Fruit fly (Drosophila melanogaster) whole organism, embryonic: ENCODE results near the gene Syx13.

ENCODE experiments used
- Abd-B ChIP-seq: fragments of 200-800 bp; sonication (Bioruptor generic); optimal IDR thresholded peaks from 2 replicates; lab custom pipeline; 2018; ENCODE audit warnings: missing biosample characterization, mild to moderate bottlenecking, missing genetic modification characterization, moderate library complexity
- B-H1 ChIP-seq: fragments of 200-800 bp; sonication (Bioruptor generic); IDR thresholded peaks from 3 replicates; pipeline ENCODE4 v1.3.6; 2022; ENCODE audit warnings: missing biosample characterization, missing genetic modification characterization
- CG10274 ChIP-seq: fragments of 200-800 bp; sonication (Bioruptor generic); optimal IDR thresholded peaks from 3 replicates; lab custom pipeline; 2017; ENCODE audit warnings: missing biosample characterization, mild to moderate bottlenecking, missing genetic modification characterization
- CG10366 ChIP-seq: fragments of 200-800 bp; sonication (Bioruptor generic); IDR thresholded peaks from 2 replicates; pipeline ENCODE4 v1.3.6; 2022; ENCODE audit warnings: missing biosample characterization, missing genetic modification characterization
- CG12104 ChIP-seq: fragments of 200-800 bp; sonication (Bioruptor generic); optimal IDR thresholded peaks from 3 replicates; lab custom pipeline; 2016; ENCODE audit warnings: missing biosample characterization, missing genetic modification characterization
- CG17361 ChIP-seq: fragments of 200-800 bp; sonication (Bioruptor generic); IDR thresholded peaks from 3 replicates; pipeline ENCODE4 v1.3.6; 2022; ENCODE audit warnings: missing biosample characterization, missing genetic modification characterization
- CG18599 ChIP-seq: fragments of 200-800 bp; sonication (Bioruptor generic); optimal IDR thresholded peaks from 3 replicates; lab custom pipeline; 2017; ENCODE audit warnings: missing biosample characterization, missing genetic modification characterization, mild to moderate bottlenecking, moderate library complexity, missing genetic modification reagents
- CG2889 ChIP-seq: fragments of 200-800 bp; sonication (Bioruptor generic); IDR thresholded peaks from 3 replicates; pipeline ENCODE4 v1.3.6; 2022; ENCODE audit warnings: missing biosample characterization, missing genetic modification characterization
- CG30431 ChIP-seq: fragments of 200-800 bp; sonication (Bioruptor generic); optimal IDR thresholded peaks from 2 replicates; lab custom pipeline; 2017; ENCODE audit warnings: missing biosample characterization, missing genetic modification characterization
- CG32772 ChIP-seq: fragments of 200-800 bp; sonication (Bioruptor generic); IDR thresholded peaks from 2 replicates; pipeline ENCODE4 v1.3.6; 2022; ENCODE audit warnings: missing biosample characterization, missing genetic modification characterization
- CG3847 ChIP-seq: fragments of 200-800 bp; sonication (Bioruptor generic); IDR thresholded peaks from 2 replicates; pipeline ENCODE4 v1.3.6; 2022; ENCODE audit warnings: missing biosample characterization, missing genetic modification characterization
- CG4854 ChIP-seq: fragments of 200-800 bp; sonication (Bioruptor generic); optimal IDR thresholded peaks from 2 replicates; lab custom pipeline; 2016; ENCODE audit warnings: missing biosample characterization, missing genetic modification characterization, inconsistent platforms
- CG5180 ChIP-seq: fragments of 200-800 bp; sonication (Bioruptor generic); optimal IDR thresholded peaks from 3 replicates; lab custom pipeline; 2017; ENCODE audit warnings: missing biosample characterization, missing genetic modification characterization, mild to moderate bottlenecking, moderate library complexity, missing genetic modification reagents
- CG6854 ChIP-seq: fragments of 200-800 bp; sonication (Bioruptor generic); optimal IDR thresholded peaks from 3 replicates; lab custom pipeline; 2017; ENCODE audit warnings: missing biosample characterization, mild to moderate bottlenecking, missing genetic modification characterization
- CG7372 ChIP-seq: fragments of 200-800 bp; sonication (Bioruptor generic); IDR thresholded peaks from 2 replicates; pipeline ENCODE4 v1.3.6; 2022; ENCODE audit warnings: missing biosample characterization, missing genetic modification characterization
- CG7556 ChIP-seq: fragments of 200-800 bp; sonication (Bioruptor generic); optimal IDR thresholded peaks from 2 replicates; lab custom pipeline; 2017; ENCODE audit warnings: missing biosample characterization, mild to moderate bottlenecking, missing genetic modification characterization
- CG7745 ChIP-seq: fragments of 200-800 bp; sonication (Bioruptor generic); optimal IDR thresholded peaks from 2 replicates; lab custom pipeline; 2018; ENCODE audit warnings: missing biosample characterization, mild to moderate bottlenecking, missing genetic modification characterization, moderate library complexity
- CG7839 ChIP-seq: fragments of 200-800 bp; sonication (Bioruptor generic); optimal IDR thresholded peaks from 3 replicates; lab custom pipeline; 2018; ENCODE audit warnings: missing biosample characterization, mild to moderate bottlenecking, missing genetic modification characterization, moderate library complexity
- Dek ChIP-seq: fragments of 200-800 bp; sonication (Bioruptor generic); optimal IDR thresholded peaks from 3 replicates; lab custom pipeline; 2019; ENCODE audit warnings: missing biosample characterization, mild to moderate bottlenecking, missing genetic modification characterization, moderate library complexity
- ERR ChIP-seq: fragments of 200-800 bp; sonication (Bioruptor generic); optimal IDR thresholded peaks from 2 replicates; lab custom pipeline; 2016; ENCODE audit warnings: missing biosample characterization, missing genetic modification characterization
- H2.0 ChIP-seq: fragments of 200-800 bp; sonication (Bioruptor generic); IDR thresholded peaks from 2 replicates; pipeline ENCODE4 v1.3.6; 2022; ENCODE audit warnings: missing biosample characterization, missing genetic modification characterization
- Hr39 ChIP-seq: fragments of >200 bp; optimal IDR thresholded peaks from 2 replicates; lab custom pipeline; 2017
- Hr51 ChIP-seq, 2 experiments: fragments of 200-800 bp; sonication (Bioruptor generic); optimal IDR thresholded peaks; 2 replicates in 1 of 2; 3 replicates in 1 of 2; lab custom pipeline; 2016 to 2018; ENCODE audit warnings: missing biosample characterization in 2 of 2, missing genetic modification characterization in 2 of 2, mild to moderate bottlenecking in 1 of 2, moderate library complexity in 1 of 2
- NC2β ChIP-seq: fragments of 200-800 bp; sonication (Bioruptor generic); optimal IDR thresholded peaks from 2 replicates; lab custom pipeline; 2016; ENCODE audit warnings: missing biosample characterization, missing genetic modification characterization
- NK7.1 ChIP-seq: fragments of 200-800 bp; sonication (Bioruptor generic); optimal IDR thresholded peaks from 3 replicates; lab custom pipeline; 2016; ENCODE audit warnings: missing biosample characterization, missing genetic modification characterization
- Pdp1 ChIP-seq, 2 experiments: fragments of 200-800 bp; sonication (Bioruptor generic); optimal IDR thresholded peaks; 3 replicates each; lab custom pipeline; 2016; ENCODE audit warnings: missing biosample characterization in 2 of 2, missing genetic modification characterization in 2 of 2, mild to moderate bottlenecking in 1 of 2, moderate library complexity in 1 of 2
- Poxn ChIP-seq: fragments of 200-800 bp; sonication (Bioruptor generic); IDR thresholded peaks from 2 replicates; pipeline ENCODE4 v1.3.6; 2022; ENCODE audit warnings: missing biosample characterization, missing genetic modification characterization
- Rfx ChIP-seq: fragments of 200-800 bp; sonication (Bioruptor generic); IDR thresholded peaks from 2 replicates; pipeline ENCODE4 v1.3.6; 2022; ENCODE audit warnings: missing biosample characterization, missing genetic modification characterization
- Stat92E ChIP-seq, 3 experiments: fragments of >200 bp in 2 of 3; fragments of 200-800 bp in 1 of 3; sonication (Bioruptor generic) in 1 of 3; optimal IDR thresholded peaks; 2 replicates each; lab custom pipeline; 2017 to 2019; ENCODE audit warnings: missing biosample characterization in 3 of 3, missing genetic modification characterization in 3 of 3, mild to moderate bottlenecking in 1 of 3, moderate library complexity in 1 of 3
- abd-A ChIP-seq: fragments of 200-800 bp; sonication (Bioruptor generic); optimal IDR thresholded peaks from 3 replicates; lab custom pipeline; 2019; ENCODE audit warnings: missing biosample characterization, mild to moderate bottlenecking, missing genetic modification characterization, moderate library complexity
- az2 ChIP-seq: fragments of 200-800 bp; sonication (Bioruptor generic); optimal IDR thresholded peaks from 3 replicates; lab custom pipeline; 2016; ENCODE audit warnings: missing biosample characterization, missing genetic modification characterization
- bigmax ChIP-seq: fragments of 200-800 bp; sonication (Bioruptor generic); optimal IDR thresholded peaks from 2 replicates; lab custom pipeline; 2018; ENCODE audit warnings: missing biosample characterization, mild to moderate bottlenecking, missing genetic modification characterization
- caup ChIP-seq: fragments of 200-800 bp; sonication (Bioruptor generic); optimal IDR thresholded peaks from 3 replicates; lab custom pipeline; 2017; ENCODE audit warnings: missing biosample characterization, mild to moderate bottlenecking, missing genetic modification characterization, moderate library complexity; ENCODE audit not compliant: severe bottlenecking
- chn ChIP-seq: fragments of 200-800 bp; sonication (Bioruptor generic); optimal IDR thresholded peaks from 2 replicates; lab custom pipeline; 2016; ENCODE audit warnings: missing biosample characterization, missing genetic modification characterization
- emc ChIP-seq: fragments of 200-800 bp; sonication (Bioruptor generic); optimal IDR thresholded peaks from 2 replicates; lab custom pipeline; 2016; ENCODE audit warnings: missing biosample characterization, missing genetic modification characterization
- esg ChIP-seq: fragments of 200-800 bp; sonication (Bioruptor generic); conservative IDR thresholded peaks from 2 replicates; pipeline ENCODE4 v1.3.6; 2022; ENCODE audit warnings: missing biosample characterization, missing genetic modification characterization
- ftz-f1 ChIP-seq: fragments of 200-800 bp; sonication (Bioruptor generic); optimal IDR thresholded peaks from 2 replicates; lab custom pipeline; 2016; ENCODE audit warnings: missing biosample characterization, missing genetic modification characterization
- fu2 ChIP-seq: fragments of 200-800 bp; sonication (Bioruptor generic); optimal IDR thresholded peaks from 2 replicates; lab custom pipeline; 2016; ENCODE audit warnings: missing biosample characterization, missing genetic modification characterization
- gce ChIP-seq: fragments of 200-800 bp; sonication (Bioruptor generic); IDR thresholded peaks from 3 replicates; pipeline ENCODE4 v1.3.6; 2022; ENCODE audit warnings: missing biosample characterization, missing genetic modification characterization
- gem ChIP-seq: fragments of 200-800 bp; sonication (Bioruptor generic); optimal IDR thresholded peaks from 2 replicates; lab custom pipeline; 2019; ENCODE audit warnings: missing biosample characterization, mild to moderate bottlenecking, missing genetic modification characterization, moderate library complexity
- grau ChIP-seq: fragments of 200-800 bp; optimal IDR thresholded peaks from 3 replicates; lab custom pipeline; 2019; ENCODE audit warnings: missing biosample characterization, mild to moderate bottlenecking, missing genetic modification characterization, moderate library complexity
- jumu ChIP-seq: fragments of 200-800 bp; sonication (Bioruptor generic); optimal IDR thresholded peaks from 3 replicates; lab custom pipeline; 2016; ENCODE audit warnings: missing biosample characterization, missing genetic modification characterization
- knrl ChIP-seq: fragments of 200-800 bp; sonication (Bioruptor generic); IDR thresholded peaks from 3 replicates; pipeline ENCODE4 v1.3.6; 2022; ENCODE audit warnings: missing biosample characterization, missing genetic modification characterization; ENCODE audit not compliant: partially characterized antibody
- lab ChIP-seq: fragments of 200-800 bp; sonication (Bioruptor generic); optimal IDR thresholded peaks from 3 replicates; lab custom pipeline; 2017; ENCODE audit warnings: missing biosample characterization, missing genetic modification characterization, mild to moderate bottlenecking, moderate library complexity, missing genetic modification reagents
- org-1 ChIP-seq: fragments of 200-800 bp; sonication (Bioruptor generic); optimal IDR thresholded peaks from 2 replicates; lab custom pipeline; 2017; ENCODE audit warnings: missing biosample characterization, missing genetic modification characterization
- prd ChIP-seq, 3 experiments: fragments of >200 bp in 2 of 3; fragments of 200-800 bp in 1 of 3; sonication (Bioruptor generic) in 1 of 3; optimal IDR thresholded peaks in 2 of 3; IDR thresholded peaks in 1 of 3; 2 replicates in 2 of 3; 3 replicates in 1 of 3; pipeline versions ENCODE4 v1.3.6 to Lab custom; 2017 to 2022; ENCODE audit warnings: missing biosample characterization in 1 of 3, missing genetic modification characterization in 1 of 3
- sima ChIP-seq: fragments of 200-800 bp; sonication (Bioruptor generic); optimal IDR thresholded peaks from 2 replicates; lab custom pipeline; 2016; ENCODE audit warnings: missing biosample characterization, missing genetic modification characterization
- so ChIP-seq: fragments of 200-800 bp; sonication (Bioruptor generic); IDR thresholded peaks from 3 replicates; pipeline ENCODE4 v1.3.6; 2022; ENCODE audit warnings: missing biosample characterization, missing genetic modification characterization
- sug ChIP-seq: fragments of 200-800 bp; optimal IDR thresholded peaks from 2 replicates; lab custom pipeline; 2019; ENCODE audit warnings: missing biosample characterization, mild to moderate bottlenecking, missing genetic modification characterization, moderate library complexity
- vvl ChIP-seq: fragments of 200-800 bp; sonication (Bioruptor generic); IDR thresholded peaks from 2 replicates; pipeline ENCODE4 v1.3.6; 2022; ENCODE audit warnings: missing biosample characterization, missing genetic modification characterization

Gene Syx13

DNA sequence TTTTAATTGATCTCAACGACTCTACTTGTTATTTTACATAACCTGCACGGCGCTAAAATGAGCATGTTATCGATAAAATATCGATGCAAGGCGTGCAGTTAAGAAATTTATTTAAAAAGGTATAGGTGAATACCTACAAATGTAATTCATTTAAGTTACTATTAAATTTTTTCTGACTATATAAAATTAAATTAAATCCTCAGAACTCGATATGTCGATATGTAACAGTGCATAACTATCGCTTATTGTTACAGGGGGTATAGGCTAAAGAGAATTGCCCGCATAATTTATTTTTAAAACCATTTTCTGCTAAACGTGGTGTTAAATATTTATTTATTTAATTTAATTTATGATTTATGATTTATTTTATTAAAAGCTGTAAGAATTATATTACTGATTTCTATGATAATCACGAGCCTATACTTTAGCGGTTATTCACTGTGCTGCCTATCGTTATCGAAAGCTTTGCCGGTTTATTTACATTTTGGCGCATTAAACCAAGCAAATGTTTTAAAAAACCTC, 26.4 kb upstream of the Syx13 start, which contains the start of the genes mRpL20 and Icmt (continued):
- peak; percentile 86 for TF ChIP-seq CG18599 (GFP tag; lab: Kevin White, UChicago)
- TF ChIP-seq CG30431: peak; percentile 76
- peak; percentile 71 to 78 for TF ChIP-seq Pdp1 (GFP tag; optimal IDR thresholded peaks at IDR 0.05; lab: Kevin White, UChicago)
- TF ChIP-seq CG7745 (tag; lab: Kevin White, UChicago): no peak
- TF ChIP-seq CG10366 (GFP tag; lab: Robert Waterston, UW): peak; percentile 97
- peak; percentile 93 for TF ChIP-seq Abd-B (GFP tag; lab: Kevin White, UChicago)
- peak; percentile 85 for TF ChIP-seq so (GFP tag; lab: Robert Waterston, UW)
- peak; percentile 26 for TF ChIP-seq jumu
- TF ChIP-seq H2.0 (GFP tag; lab: Robert Waterston, UW): peak; percentile 97
- TF ChIP-seq CG7556: peak; percentile 92
- TF ChIP-seq CG10274 (GFP tag; lab: Kevin White, UChicago): peak; percentile 52
- peak; percentile 100 for TF ChIP-seq grau
- no peak for TF ChIP-seq ERR (GFP tag; lab: Kevin White, UChicago)
- TF ChIP-seq lab (GFP tag; lab: Kevin White, UChicago): peak; percentile 91
- TF ChIP-seq caup (GFP tag; lab: Kevin White, UChicago): peak; percentile 86
- TF ChIP-seq az2 (GFP tag; lab: Kevin White, UChicago): peak; percentile 93
- peak; percentile 92 for TF ChIP-seq CG2889 (GFP tag; lab: Robert Waterston, UW)
- TF ChIP-seq gem: peak; percentile 98
- TF ChIP-seq prd (optimal IDR thresholded peaks at IDR 0.05; lab: Kevin White, UChicago): no peak
- TF ChIP-seq prd (GFP tag; IDR thresholded peaks at IDR 0.05; lab: Robert Waterston, UW): peak; percentile 99
- TF ChIP-seq org-1 (GFP tag; lab: Kevin White, UChicago): peak; percentile 84
- TF ChIP-seq CG3847 (GFP tag; lab: Robert Waterston, UW): peak; percentile 97
- TF ChIP-seq CG5180: peak; percentile 55
- TF ChIP-seq CG4854: no peak
- TF ChIP-seq CG7372 (GFP tag; lab: Robert Waterston, UW): peak; percentile 96
- TF ChIP-seq vvl: peak; percentile 98
- TF ChIP-seq bigmax (GFP tag; lab: Kevin White, UChicago): peak; percentile 77
- TF ChIP-seq abd-A (tag; lab: Kevin White, UChicago): no peak
- TF ChIP-seq Hr39 (lab: Kevin White, UChicago): no peak
- TF ChIP-seq Stat92E (GFP tag; optimal IDR thresholded peaks at IDR 0.05; lab: Kevin White, UChicago): peak in 1 of 3 experiments; percentile 82
- TF ChIP-seq ftz-f1: no peak
- TF ChIP-seq sug (tag; lab: Kevin White, UChicago): peak; percentile 80
- peak; percentile 97 for TF ChIP-seq CG7839
- TF ChIP-seq esg: peak; percentile 89
- TF ChIP-seq Dek (tag; lab: Kevin White, UChicago): peak; percentile 97
- peak; percentile 42 to 96 for TF ChIP-seq Hr51 (GFP tag; optimal IDR thresholded peaks at IDR 0.05; lab: Kevin White, UChicago)
- no peak for TF ChIP-seq NK7.1 (GFP tag; lab: Kevin White, UChicago)
- TF ChIP-seq sima (GFP tag; lab: Kevin White, UChicago): no peak
- TF ChIP-seq B-H1 (GFP tag; lab: Robert Waterston, UW): peak; percentile 90
- peak; percentile 92 for TF ChIP-seq Poxn (GFP tag; lab: Robert Waterston, UW)
- no peak for TF ChIP-seq fu2
- TF ChIP-seq knrl (GFP tag; lab: Robert Waterston, UW): peak; percentile 76
- no peak for TF ChIP-seq NC2β
- TF ChIP-seq CG17361 (GFP tag; lab: Robert Waterston, UW): peak; percentile 98
- peak; percentile 72 for TF ChIP-seq CG12104 (GFP tag; lab: Kevin White, UChicago)
- TF ChIP-seq Rfx (GFP tag; lab: Robert Waterston, UW): peak; percentile 98
- TF ChIP-seq emc (GFP tag; lab: Kevin White, UChicago): no peak
- peak; percentile 75 for TF ChIP-seq chn
- peak; percentile 97 for TF ChIP-seq CG32772
- TF ChIP-seq CG6854 (GFP tag; lab: Kevin White, UChicago): peak; percentile 54
- peak; percentile 90; the same call in 2 of the 3 replicates for TF ChIP-seq gce (GFP tag; lab: Robert Waterston, UW)
